Fruit fly (Drosophila melanogaster) whole organism, embryonic: ENCODE results near the gene CG43295.

Experiments
- Antp ChIP-seq: fragments of 200-800 bp; sonication (Bioruptor generic); optimal IDR thresholded peaks from 3 replicates; lab custom pipeline; 2016; ENCODE audit warnings: missing biosample characterization, missing genetic modification characterization
- Asciz ChIP-seq: fragments of 200-800 bp; sonication (Bioruptor generic); optimal IDR thresholded peaks from 2 replicates; lab custom pipeline; 2017; ENCODE audit warnings: missing biosample characterization, mild to moderate bottlenecking, missing genetic modification characterization, missing genetic modification reagents
- CG10431 ChIP-seq: fragments of 200-800 bp; sonication (Bioruptor generic); optimal IDR thresholded peaks from 3 replicates; lab custom pipeline; 2018; ENCODE audit warnings: missing biosample characterization, mild to moderate bottlenecking, missing genetic modification characterization
- CG13624 ChIP-seq: fragments of 200-800 bp; sonication (Bioruptor generic); optimal IDR thresholded peaks from 2 replicates; lab custom pipeline; 2016; ENCODE audit warnings: missing biosample characterization, missing genetic modification characterization
- CG15601 ChIP-seq: fragments of 200-800 bp; sonication (Bioruptor generic); optimal IDR thresholded peaks from 3 replicates; lab custom pipeline; 2019; ENCODE audit warnings: missing biosample characterization, mild to moderate bottlenecking, missing genetic modification characterization, moderate library complexity
- CG17186 ChIP-seq: fragments of 200-800 bp; sonication (Bioruptor generic); optimal IDR thresholded peaks from 3 replicates; lab custom pipeline; 2017; ENCODE audit warnings: missing biosample characterization, missing genetic modification reagents, missing genetic modification characterization
- CG17359 ChIP-seq: fragments of 200-800 bp; sonication (Bioruptor generic); optimal IDR thresholded peaks from 3 replicates; lab custom pipeline; 2018; ENCODE audit warnings: missing biosample characterization, mild to moderate bottlenecking, missing genetic modification characterization, moderate library complexity
- CG17361 ChIP-seq: fragments of 200-800 bp; sonication (Bioruptor generic); IDR thresholded peaks from 3 replicates; pipeline ENCODE4 v1.3.6; 2022; ENCODE audit warnings: missing biosample characterization, missing genetic modification characterization
- CG17568 ChIP-seq: fragments of 200-800 bp; sonication (Bioruptor generic); optimal IDR thresholded peaks from 2 replicates; lab custom pipeline; 2018; ENCODE audit warnings: missing biosample characterization, mild to moderate bottlenecking, missing genetic modification characterization, moderate library complexity
- CG17612 ChIP-seq: fragments of 200-800 bp; sonication (Bioruptor generic); IDR thresholded peaks from 2 replicates; pipeline ENCODE4 v1.3.6; 2022; ENCODE audit warnings: missing biosample characterization, missing genetic modification characterization
- CG17912 ChIP-seq: fragments of 200-800 bp; sonication (Bioruptor generic); optimal IDR thresholded peaks from 2 replicates; lab custom pipeline; 2018; ENCODE audit warnings: missing biosample characterization, mild to moderate bottlenecking, missing genetic modification characterization
- CG18764 ChIP-seq: fragments of 200-800 bp; sonication (Bioruptor generic); optimal IDR thresholded peaks from 3 replicates; lab custom pipeline; 2016; ENCODE audit warnings: missing biosample characterization, missing genetic modification characterization
- CG42726 ChIP-seq: fragments of 200-800 bp; sonication (Bioruptor generic); IDR thresholded peaks from 2 replicates; pipeline ENCODE4 v1.3.6; 2022; ENCODE audit warnings: missing biosample characterization, missing genetic modification characterization; ENCODE audit not compliant: partially characterized antibody
- CG4854 ChIP-seq: fragments of 200-800 bp; sonication (Bioruptor generic); optimal IDR thresholded peaks from 2 replicates; lab custom pipeline; 2016; ENCODE audit warnings: missing biosample characterization, missing genetic modification characterization, inconsistent platforms
- CG8388 ChIP-seq: fragments of 200-800 bp; sonication (Bioruptor generic); optimal IDR thresholded peaks from 2 replicates; lab custom pipeline; 2019; ENCODE audit warnings: missing biosample characterization, mild to moderate bottlenecking, missing genetic modification characterization, moderate library complexity
- Dip3 ChIP-seq: fragments of 200-800 bp; sonication (Bioruptor generic); optimal IDR thresholded peaks from 3 replicates; lab custom pipeline; 2016; ENCODE audit warnings: missing biosample characterization, missing genetic modification characterization
- Dp ChIP-seq: fragments of 200-800 bp; sonication (Bioruptor generic); optimal IDR thresholded peaks from 2 replicates; lab custom pipeline; 2018; ENCODE audit warnings: missing biosample characterization, mild to moderate bottlenecking, missing genetic modification characterization, moderate library complexity
- E2f2 ChIP-seq: fragments of 200-800 bp; sonication (Bioruptor generic); IDR thresholded peaks from 2 replicates; pipeline ENCODE4 v1.3.6; 2022; ENCODE audit warnings: missing biosample characterization, missing genetic modification characterization
- Ets97D ChIP-seq: fragments of 200-800 bp; sonication (Bioruptor generic); optimal IDR thresholded peaks from 3 replicates; lab custom pipeline; 2016; ENCODE audit warnings: missing biosample characterization, missing genetic modification characterization
- H15 ChIP-seq: fragments of 200-800 bp; sonication (Bioruptor generic); IDR thresholded peaks from 3 replicates; pipeline ENCODE4 v1.3.6; 2022; ENCODE audit warnings: missing biosample characterization, missing genetic modification characterization
- HLH4C ChIP-seq: fragments of 200-800 bp; sonication (Bioruptor generic); IDR thresholded peaks from 3 replicates; pipeline ENCODE4 v1.3.6; 2022; ENCODE audit warnings: missing biosample characterization, missing genetic modification characterization; ENCODE audit not compliant: partially characterized antibody
- Hr39 ChIP-seq: fragments of >200 bp; optimal IDR thresholded peaks from 2 replicates; lab custom pipeline; 2017
- Lpt ChIP-seq: fragments of >200 bp; optimal IDR thresholded peaks from 2 replicates; lab custom pipeline; 2018; ENCODE audit warnings: missing biosample characterization, missing genetic modification characterization
- Mad ChIP-seq: fragments of 200-800 bp; sonication (Bioruptor generic); optimal IDR thresholded peaks from 2 replicates; lab custom pipeline; 2016; ENCODE audit warnings: missing biosample characterization, missing genetic modification characterization
- NK7.1 ChIP-seq: fragments of 200-800 bp; sonication (Bioruptor generic); optimal IDR thresholded peaks from 3 replicates; lab custom pipeline; 2016; ENCODE audit warnings: missing biosample characterization, missing genetic modification characterization
- PHDP ChIP-seq: fragments of 200-800 bp; sonication (Bioruptor generic); optimal IDR thresholded peaks from 3 replicates; lab custom pipeline; 2018; ENCODE audit warnings: missing biosample characterization, mild to moderate bottlenecking, missing genetic modification characterization, moderate library complexity
- Sox100B ChIP-seq: fragments of 200-800 bp; sonication (Bioruptor generic); optimal IDR thresholded peaks from 3 replicates; lab custom pipeline; 2018; ENCODE audit warnings: missing biosample characterization, mild to moderate bottlenecking, missing genetic modification characterization
- al ChIP-seq: fragments of 200-800 bp; sonication (Bioruptor generic); IDR thresholded peaks from 2 replicates; pipeline ENCODE4 v1.3.6; 2022; ENCODE audit warnings: missing biosample characterization, missing genetic modification characterization
- bbx ChIP-seq: fragments of 200-800 bp; sonication (Bioruptor generic); IDR thresholded peaks from 2 replicates; pipeline ENCODE4 v1.3.6; 2022; ENCODE audit warnings: missing biosample characterization, missing genetic modification characterization; ENCODE audit not compliant: partially characterized antibody
- croc ChIP-seq: fragments of 200-800 bp; sonication (Bioruptor generic); conservative IDR thresholded peaks from 3 replicates; pipeline ENCODE4 v1.3.6; 2022; ENCODE audit warnings: missing biosample characterization, missing genetic modification characterization
- crp ChIP-seq, 2 experiments: fragments of 200-800 bp; sonication (Bioruptor generic); optimal IDR thresholded peaks; 2 replicates in 1 of 2; 3 replicates in 1 of 2; lab custom pipeline; 2017; ENCODE audit warnings: missing biosample characterization in 2 of 2, missing genetic modification characterization in 2 of 2, mild to moderate bottlenecking in 1 of 2, moderate library complexity in 1 of 2
- disco-r ChIP-seq: fragments of 200-800 bp; sonication (Bioruptor generic); optimal IDR thresholded peaks from 2 replicates; lab custom pipeline; 2016; ENCODE audit warnings: missing biosample characterization, missing genetic modification characterization
- dm ChIP-seq: fragments of 200-800 bp; sonication (Bioruptor generic); optimal IDR thresholded peaks from 3 replicates; lab custom pipeline; 2016; ENCODE audit warnings: missing biosample characterization, missing genetic modification characterization
- fd96Cb ChIP-seq: fragments of 200-800 bp; sonication (Bioruptor generic); optimal IDR thresholded peaks from 2 replicates; lab custom pipeline; 2018; ENCODE audit warnings: missing biosample characterization, mild to moderate bottlenecking, missing genetic modification characterization, moderate library complexity
- gsb ChIP-seq: fragments of 200-800 bp; sonication (Bioruptor generic); IDR thresholded peaks from 2 replicates; pipeline ENCODE4 v1.3.6; 2022; ENCODE audit warnings: missing biosample characterization, missing genetic modification characterization
- hbn ChIP-seq: fragments of 200-800 bp; sonication (Bioruptor generic); IDR thresholded peaks from 2 replicates; pipeline ENCODE4 v1.3.6; 2022; ENCODE audit warnings: missing biosample characterization, missing genetic modification characterization; ENCODE audit not compliant: partially characterized antibody
- jing ChIP-seq: fragments of 200-800 bp; sonication (Bioruptor generic); optimal IDR thresholded peaks from 2 replicates; lab custom pipeline; 2018; ENCODE audit warnings: missing biosample characterization, mild to moderate bottlenecking, missing genetic modification characterization
- knrl ChIP-seq: fragments of 200-800 bp; sonication (Bioruptor generic); IDR thresholded peaks from 3 replicates; pipeline ENCODE4 v1.3.6; 2022; ENCODE audit warnings: missing biosample characterization, missing genetic modification characterization; ENCODE audit not compliant: partially characterized antibody
- lmd ChIP-seq: fragments of 200-800 bp; sonication (Bioruptor generic); IDR thresholded peaks from 2 replicates; pipeline ENCODE4 v1.3.6; 2022; ENCODE audit warnings: missing biosample characterization, missing genetic modification characterization
- mirr ChIP-seq: fragments of 200-800 bp; sonication (Bioruptor generic); optimal IDR thresholded peaks from 3 replicates; lab custom pipeline; 2018; ENCODE audit warnings: missing biosample characterization, mild to moderate bottlenecking, missing genetic modification characterization
- nau ChIP-seq: fragments of 200-800 bp; sonication (Bioruptor generic); optimal IDR thresholded peaks from 3 replicates; lab custom pipeline; 2017; ENCODE audit warnings: missing biosample characterization, mild to moderate bottlenecking, missing genetic modification characterization, missing genetic modification reagents
- nerfin-1 ChIP-seq: fragments of 200-800 bp; sonication (Bioruptor generic); optimal IDR thresholded peaks from 3 replicates; lab custom pipeline; 2019; ENCODE audit warnings: missing biosample characterization, mild to moderate bottlenecking, missing genetic modification characterization, moderate library complexity
- nmo ChIP-seq: fragments of 200-800 bp; sonication (Bioruptor generic); optimal IDR thresholded peaks from 2 replicates; lab custom pipeline; 2018; ENCODE audit warnings: missing biosample characterization, mild to moderate bottlenecking, missing genetic modification characterization, moderate library complexity
- onecut ChIP-seq: fragments of 200-800 bp; sonication (Bioruptor generic); IDR thresholded peaks from 2 replicates; pipeline ENCODE4 v1.3.6; 2022; ENCODE audit warnings: missing biosample characterization, missing genetic modification characterization
- pros ChIP-seq: fragments of 200-800 bp; sonication (Bioruptor generic); optimal IDR thresholded peaks from 3 replicates; lab custom pipeline; 2019; ENCODE audit warnings: missing biosample characterization, mild to moderate bottlenecking, missing genetic modification characterization, moderate library complexity
- rib ChIP-seq: fragments of 200-800 bp; sonication (Bioruptor generic); IDR thresholded peaks from 2 replicates; pipeline ENCODE4 v1.3.6; 2022; ENCODE audit warnings: missing biosample characterization, missing genetic modification characterization
- row ChIP-seq: fragments of 200-800 bp; sonication (Bioruptor generic); IDR thresholded peaks from 3 replicates; pipeline ENCODE4 v1.3.6; 2022; ENCODE audit warnings: missing biosample characterization, missing genetic modification characterization
- sr ChIP-seq: fragments of 200-800 bp; sonication (Bioruptor generic); IDR thresholded peaks from 3 replicates; pipeline ENCODE4 v1.3.6; 2022; ENCODE audit warnings: missing biosample characterization, missing genetic modification characterization
- tin ChIP-seq: fragments of 200-800 bp; sonication (Bioruptor generic); optimal IDR thresholded peaks from 3 replicates; lab custom pipeline; 2016; ENCODE audit warnings: missing biosample characterization, missing genetic modification characterization
- usp ChIP-seq: fragments of >200 bp; optimal IDR thresholded peaks from 2 replicates; lab custom pipeline; 2017; ENCODE audit warnings: missing biosample characterization, missing genetic modification characterization
- zen ChIP-seq: fragments of 200-800 bp; sonication (Bioruptor generic); optimal IDR thresholded peaks from 3 replicates; lab custom pipeline; 2018; ENCODE audit warnings: missing biosample characterization, mild to moderate bottlenecking, missing genetic modification characterization, moderate library complexity

CG43295 gene

dm6 chr3L:16090330-16090803 lies 15.3 kb upstream of the CG43295 start, which contains the start of the genes CG5235 and ClC-c (continued):
- TF ChIP-seq row (GFP tag; lab: Robert Waterston, UW) (peak; percentile 7; the same call in 1 of the 3 replicates), nau (GFP tag; lab: Kevin White, UChicago) (no peak), rib (GFP tag; lab: Robert Waterston, UW) (peak; percentile 94), CG18764 (GFP tag; lab: Kevin White, UChicago) (no peak), Hr39 (lab: Kevin White, UChicago) (no peak), CG17361 (GFP tag; lab: Robert Waterston, UW) (no peak), zen (tag; lab: Kevin White, UChicago) (peak; percentile 28), nerfin-1 (no peak), knrl (GFP tag; lab: Robert Waterston, UW) (peak; percentile 69), CG17612 (GFP tag; lab: Robert Waterston, UW) (no peak), Mad (GFP tag; lab: Kevin White, UChicago) (no peak), pros (GFP tag; lab: Kevin White, UChicago) (no peak), CG17912 (GFP tag; lab: Kevin White, UChicago) (no peak), Asciz (GFP tag; lab: Kevin White, UChicago) (no peak), PHDP (tag; lab: Kevin White, UChicago) (no peak), E2f2 (GFP tag; lab: Robert Waterston, UW) (peak; percentile 78), nmo (peak; percentile 26), gsb (GFP tag; lab: Robert Waterston, UW) (no peak), al (GFP tag; lab: Robert Waterston, UW) (no peak), CG17186 (GFP tag; lab: Kevin White, UChicago) (peak; percentile 55), tin (GFP tag; lab: Kevin White, UChicago) (no peak), croc (GFP tag; lab: Robert Waterston, UW) (no peak), Lpt (GFP tag; lab: Kevin White, UChicago) (no peak), crp (GFP tag; optimal IDR thresholded peaks at IDR 0.05; lab: Kevin White, UChicago) (peak in 1 of 2 experiments; percentile 13), CG13624 (peak; percentile 37), usp (GFP tag; lab: Kevin White, UChicago) (no peak), dm (GFP tag; lab: Kevin White, UChicago) (no peak), fd96Cb (tag; lab: Kevin White, UChicago) (no peak), H15 (GFP tag; lab: Robert Waterston, UW) (no peak), bbx (GFP tag; lab: Robert Waterston, UW) (peak; percentile 91), CG10431 (no peak), jing (GFP tag; lab: Kevin White, UChicago) (no peak), CG17359 (tag; lab: Kevin White, UChicago) (no peak), disco-r (no peak), NK7.1 (no peak), Ets97D (GFP tag; lab: Kevin White, UChicago) (peak; percentile 32), mirr (GFP tag; lab: Kevin White, UChicago) (no peak), HLH4C (GFP tag; lab: Robert Waterston, UW) (peak; percentile 84), CG17568 (GFP tag; lab: Kevin White, UChicago) (no peak), CG8388 (no peak), CG4854 (GFP tag; lab: Kevin White, UChicago) (no peak), Antp (GFP tag; lab: Kevin White, UChicago) (no peak), Dp (peak; percentile 65), Sox100B (GFP tag; lab: Kevin White, UChicago) (no peak), onecut (no peak), Dip3 (no peak), lmd (GFP tag; lab: Robert Waterston, UW) (no peak), hbn (GFP tag; lab: Robert Waterston, UW) (peak; percentile 77), CG15601 (tag; lab: Kevin White, UChicago) (no peak), sr (GFP tag; lab: Robert Waterston, UW) (no peak), CG42726 (peak; percentile 21; the same call in 1 of the 2 replicates)
